Worm (Caenorhabditis elegans) whole organism, early embryonic: ENCODE measurements around the gene nhr-237.

Experiments used
- B0310.2 ChIP-seq: sonication (generic microtip); optimal IDR thresholded peaks from 2 replicates; lab custom pipeline; 2016; ENCODE audit warnings: mild to moderate bottlenecking, missing genetic modification characterization, missing compliant biosample characterization
- F13C5.2 ChIP-seq: sonication (generic microtip); optimal IDR thresholded peaks from 2 replicates; lab custom pipeline; 2017; ENCODE audit warnings: mild to moderate bottlenecking, missing genetic modification characterization, inconsistent platforms, missing compliant biosample characterization
- aly-1 ChIP-seq: sonication (generic microtip); optimal IDR thresholded peaks from 2 replicates; lab custom pipeline; 2016; ENCODE audit warnings: missing genetic modification characterization, missing compliant biosample characterization
- ama-1 ChIP-seq: fragments of 150-350 bp; optimal IDR thresholded peaks from 2 replicates; lab custom pipeline; 2014
- ceh-13 ChIP-seq: fragments of 200-800 bp; sonication (Bioruptor generic); optimal IDR thresholded peaks from 2 replicates; lab custom pipeline; 2018; ENCODE audit warnings: mild to moderate bottlenecking, missing genetic modification characterization, missing compliant biosample characterization
- ceh-36 ChIP-seq: sonication (generic microtip); optimal IDR thresholded peaks from 2 replicates; lab custom pipeline; 2016; ENCODE audit warnings: missing genetic modification characterization, inconsistent platforms, missing compliant biosample characterization
- ets-7 ChIP-seq: sonication (generic microtip); optimal IDR thresholded peaks from 2 replicates; lab custom pipeline; 2016; ENCODE audit warnings: missing genotype, missing genetic modification characterization, missing compliant biosample characterization
- flt-1 ChIP-seq: fragments of 200-800 bp; sonication (Bioruptor generic); IDR thresholded peaks from 2 replicates; pipeline ENCODE4 v1.3.6; 2022; ENCODE audit warnings: missing genetic modification characterization, missing compliant biosample characterization
- hmbx-1 ChIP-seq: sonication (generic microtip); optimal IDR thresholded peaks from 2 replicates; lab custom pipeline; 2016; ENCODE audit warnings: mild to moderate bottlenecking, missing genetic modification characterization, missing compliant biosample characterization
- hmg-4 ChIP-seq: fragments of 200-800 bp; sonication (Bioruptor generic); optimal IDR thresholded peaks from 2 replicates; lab custom pipeline; 2018; ENCODE audit warnings: mild to moderate bottlenecking, missing genetic modification characterization, missing compliant biosample characterization
- hnd-1 ChIP-seq: sonication (generic microtip); optimal IDR thresholded peaks from 2 replicates; lab custom pipeline; 2016; ENCODE audit warnings: missing genetic modification characterization, missing compliant biosample characterization
- pes-1 ChIP-seq: fragments of 200-800 bp; sonication (Bioruptor generic); IDR thresholded peaks from 2 replicates; pipeline ENCODE4 v1.3.6; 2022; ENCODE audit warnings: missing genetic modification reagents, missing genetic modification characterization, missing compliant biosample characterization
- scrt-1 ChIP-seq: fragments of 200-800 bp; sonication (Bioruptor generic); IDR thresholded peaks from 2 replicates; pipeline ENCODE4 v1.3.6; 2022; ENCODE audit warnings: missing genetic modification characterization, missing compliant biosample characterization
- sea-1 ChIP-seq: fragments of 200-800 bp; sonication (Bioruptor generic); conservative IDR thresholded peaks from 2 replicates; pipeline ENCODE4 v1.3.6; 2022; ENCODE audit warnings: missing genetic modification characterization, missing compliant biosample characterization
- tbx-11 ChIP-seq: fragments of 200-800 bp; sonication (Bioruptor generic); IDR thresholded peaks from 2 replicates; pipeline ENCODE4 v1.3.6; 2022; ENCODE audit warnings: missing genetic modification characterization, missing compliant biosample characterization
- tbx-37 ChIP-seq: fragments of 200-800 bp; sonication (Bioruptor generic); conservative IDR thresholded peaks from 2 replicates; pipeline ENCODE4 v1.3.6; 2022; ENCODE audit warnings: missing genetic modification reagents, missing genetic modification characterization, missing compliant biosample characterization
- tra-4 ChIP-seq: sonication (generic microtip); optimal IDR thresholded peaks from 2 replicates; lab custom pipeline; 2017; ENCODE audit warnings: missing genetic modification characterization, missing compliant biosample characterization

Gene nhr-237

ce11 chrV:1631148-1631547 is 4.5 kb upstream of the nhr-237 start, which contains the start of gene Y46H3D.8:
Gene Y46H3D.8 (minus strand): TSS chrV:1631248.
- TF ChIP-seq F13C5.2 (tag; lab: Kevin White, UChicago) (no peak), tbx-37 (GFP tag; lab: Robert Waterston, UW) (no peak), scrt-1 (GFP tag; lab: Robert Waterston, UW) (no peak), B0310.2 (tag; lab: Kevin White, UChicago) (no peak), ceh-13 (no peak), ama-1 (lab: Kevin White, UChicago) (no peak), sea-1 (GFP tag; lab: Robert Waterston, UW) (no peak), pes-1 (GFP tag; lab: Robert Waterston, UW) (no peak), aly-1 (no peak), tbx-11 (GFP tag; lab: Robert Waterston, UW) (no peak), ceh-36 (tag; lab: Kevin White, UChicago) (no peak), flt-1 (no peak), tra-4 (tag; lab: Kevin White, UChicago) (no peak), hmg-4 (no peak), hnd-1 (tag; lab: Kevin White, UChicago) (no peak), hmbx-1 (tag; lab: Kevin White, UChicago) (no peak), ets-7 (tag; lab: Kevin White, UChicago) (no peak)

- TF ChIP-seq ama-1 (lab: Kevin White, UChicago) (no peak), ceh-36 (tag; lab: Kevin White, UChicago) (no peak), ceh-13 (no peak), tra-4 (tag; lab: Kevin White, UChicago) (no peak), tbx-11 (GFP tag; lab: Robert Waterston, UW) (no peak)
These were observed 2.7 kb upstream of the nhr-237 start, which contains the start of gene nhr-238 for ce11 chrV:1629329-1629728. Gene nhr-238 (minus strand): TSS chrV:1629432.

- no peak for TF ChIP-seq scrt-1 (GFP tag; lab: Robert Waterston, UW)
- no peak for TF ChIP-seq sea-1 (GFP tag; lab: Robert Waterston, UW)
- TF ChIP-seq B0310.2 (tag; lab: Kevin White, UChicago), result no peak
- TF ChIP-seq tra-4 (tag; lab: Kevin White, UChicago), result no peak
- no peak for TF ChIP-seq aly-1
- TF ChIP-seq tbx-37 (GFP tag; lab: Robert Waterston, UW), result no peak
- no peak for TF ChIP-seq flt-1
- no peak for TF ChIP-seq F13C5.2 (tag; lab: Kevin White, UChicago)
- TF ChIP-seq tbx-11 (GFP tag; lab: Robert Waterston, UW), result no peak
- TF ChIP-seq ama-1 (lab: Kevin White, UChicago), result no peak
These were observed 649 bp upstream of the nhr-237 start for ce11 chrV:1627269-1627668.

- TF ChIP-seq tbx-11 (GFP tag; lab: Robert Waterston, UW) (no peak), tra-4 (tag; lab: Kevin White, UChicago) (no peak), tbx-37 (GFP tag; lab: Robert Waterston, UW) (no peak), ceh-36 (tag; lab: Kevin White, UChicago) (no peak), F13C5.2 (tag; lab: Kevin White, UChicago) (no peak), hmg-4 (no peak), hnd-1 (tag; lab: Kevin White, UChicago) (no peak), flt-1 (no peak), ama-1 (lab: Kevin White, UChicago) (no peak), hmbx-1 (tag; lab: Kevin White, UChicago) (no peak), ets-7 (tag; lab: Kevin White, UChicago) (no peak), scrt-1 (GFP tag; lab: Robert Waterston, UW) (no peak), B0310.2 (tag; lab: Kevin White, UChicago) (no peak), sea-1 (GFP tag; lab: Robert Waterston, UW) (no peak)
These were observed 2.3 kb downstream of the nhr-237 start, which contains the start of gene nhr-110 for ce11 chrV:1624340-1624739. Gene nhr-110 (minus strand): TSS chrV:1624440.

ce11 chrV:1623429-1623828 is 3.2 kb downstream of the nhr-237 start:
- TF ChIP-seq hmbx-1 (tag; lab: Kevin White, UChicago) (no peak), pes-1 (GFP tag; lab: Robert Waterston, UW) (no peak), F13C5.2 (tag; lab: Kevin White, UChicago) (no peak), sea-1 (GFP tag; lab: Robert Waterston, UW) (no peak), flt-1 (no peak)

ce11 chrV:1621494-1621893 is 5.1 kb downstream of the nhr-237 start, which contains the start of gene nhr-117:
Gene nhr-117 (minus strand): TSS chrV:1621520.
- no peak for TF ChIP-seq ceh-13
- no peak for TF ChIP-seq F13C5.2 (tag; lab: Kevin White, UChicago)
- no peak for TF ChIP-seq tbx-37 (GFP tag; lab: Robert Waterston, UW)
- no peak for TF ChIP-seq hmg-4
- no peak for TF ChIP-seq ceh-36 (tag; lab: Kevin White, UChicago)
- TF ChIP-seq pes-1 (GFP tag; lab: Robert Waterston, UW), result no peak
- TF ChIP-seq ama-1 (lab: Kevin White, UChicago), result no peak
- TF ChIP-seq aly-1, result no peak
- no peak for TF ChIP-seq ets-7 (tag; lab: Kevin White, UChicago)
- TF ChIP-seq B0310.2 (tag; lab: Kevin White, UChicago), result no peak
- no peak for TF ChIP-seq hnd-1 (tag; lab: Kevin White, UChicago)
- no peak for TF ChIP-seq tbx-11 (GFP tag; lab: Robert Waterston, UW)
- no peak for TF ChIP-seq sea-1 (GFP tag; lab: Robert Waterston, UW)

ce11 chrV:1620537-1620936 is 6.1 kb downstream of the nhr-237 start:
- TF ChIP-seq scrt-1 (GFP tag; lab: Robert Waterston, UW), result no peak
- TF ChIP-seq aly-1, result no peak
- TF ChIP-seq ceh-13, result no peak
- TF ChIP-seq sea-1 (GFP tag; lab: Robert Waterston, UW), result no peak
- no peak for TF ChIP-seq tbx-11 (GFP tag; lab: Robert Waterston, UW)
- TF ChIP-seq B0310.2 (tag; lab: Kevin White, UChicago), result no peak
- no peak for TF ChIP-seq flt-1
